Worm (Caenorhabditis elegans) whole organism, mixed stage, embryonic: ENCODE results near the gene bath-46.

ENCODE experiments used
- M03D4.4 ChIP-seq: sonication (generic microtip); optimal IDR thresholded peaks from 2 replicates; lab custom pipeline; 2017; ENCODE audit warnings: mild to moderate bottlenecking, missing genetic modification characterization, missing compliant biosample characterization
- bed-3 ChIP-seq: fragments of 200-800 bp; sonication (Bioruptor generic); optimal IDR thresholded peaks from 3 replicates; lab custom pipeline; 2018; ENCODE audit warnings: mild to moderate bottlenecking, missing genetic modification characterization, moderate library complexity, missing compliant biosample characterization
- blmp-1 ChIP-seq: fragments of 150-350 bp; optimal IDR thresholded peaks from 2 replicates; lab custom pipeline; 2014; ENCODE audit warnings: missing biosample characterization, missing genetic modification characterization
- ceh-39 ChIP-seq: fragments of 150-350 bp; optimal IDR thresholded peaks from 2 replicates; lab custom pipeline; 2014; ENCODE audit warnings: missing biosample characterization, missing genetic modification characterization
- ceh-43 ChIP-seq: fragments of 200-800 bp; sonication (Bioruptor generic); optimal IDR thresholded peaks from 2 replicates; lab custom pipeline; 2018; ENCODE audit warnings: mild to moderate bottlenecking, missing genetic modification characterization, moderate library complexity, missing compliant biosample characterization
- ces-1 ChIP-seq: fragments of 150-350 bp; optimal IDR thresholded peaks from 2 replicates; lab custom pipeline; 2014; ENCODE audit warnings: missing biosample characterization, missing genetic modification reagents, missing genetic modification characterization
- cnd-1 ChIP-seq: fragments of 200-800 bp; sonication (Bioruptor generic); optimal IDR thresholded peaks from 2 replicates; lab custom pipeline; 2018; ENCODE audit warnings: mild to moderate bottlenecking, missing genetic modification characterization, missing compliant biosample characterization
- drap-1 ChIP-seq: fragments of 200-800 bp; sonication (Bioruptor generic); optimal IDR thresholded peaks from 3 replicates; lab custom pipeline; 2018; ENCODE audit warnings: mild to moderate bottlenecking, missing genetic modification characterization, missing compliant biosample characterization
- elt-1 ChIP-seq: sonication (generic microtip); optimal IDR thresholded peaks from 2 replicates; lab custom pipeline; 2017; ENCODE audit warnings: missing genetic modification characterization, mild to moderate bottlenecking, missing compliant biosample characterization, antibody characterized with exemption, moderate library complexity, borderline replicate concordance; ENCODE audit not compliant: insufficient read depth
- flh-1 ChIP-seq: fragments of 200-800 bp; sonication (Bioruptor generic); optimal IDR thresholded peaks from 2 replicates; lab custom pipeline; 2018; ENCODE audit warnings: mild to moderate bottlenecking, missing genetic modification characterization, moderate library complexity, missing compliant biosample characterization
- hlh-1 ChIP-seq: fragments of 150-350 bp; optimal IDR thresholded peaks from 2 replicates; lab custom pipeline; 2014; ENCODE audit warnings: missing biosample characterization, missing genetic modification reagents, missing genetic modification characterization
- lin-13 ChIP-seq: fragments of 150-350 bp; optimal IDR thresholded peaks from 2 replicates; lab custom pipeline; 2014; ENCODE audit warnings: missing biosample characterization, missing genetic modification characterization
- lsy-2 ChIP-seq: fragments of 150-350 bp; optimal IDR thresholded peaks from 2 replicates; lab custom pipeline; 2014; ENCODE audit warnings: missing biosample characterization, missing genetic modification characterization
- mab-5 ChIP-seq: fragments of 150-350 bp; optimal IDR thresholded peaks from 2 replicates; lab custom pipeline; 2014; ENCODE audit warnings: missing biosample characterization, missing genetic modification characterization
- mep-1 ChIP-seq: fragments of 150-350 bp; optimal IDR thresholded peaks from 2 replicates; lab custom pipeline; 2017; ENCODE audit warnings: missing biosample characterization, missing genetic modification reagents, missing genetic modification characterization, inconsistent platforms
- nhr-12 ChIP-seq: fragments of 150-350 bp; optimal IDR thresholded peaks from 2 replicates; lab custom pipeline; 2014; ENCODE audit warnings: missing biosample characterization, missing genetic modification characterization
- nhr-2 ChIP-seq: fragments of 150-350 bp; optimal IDR thresholded peaks from 2 replicates; lab custom pipeline; 2014; ENCODE audit warnings: missing biosample characterization, missing genetic modification characterization
- nhr-237 ChIP-seq: fragments of 150-350 bp; optimal IDR thresholded peaks from 2 replicates; lab custom pipeline; 2014; ENCODE audit warnings: missing biosample characterization, missing genetic modification characterization
- nhr-28 ChIP-seq: fragments of 150-350 bp; optimal IDR thresholded peaks from 2 replicates; lab custom pipeline; 2014; ENCODE audit warnings: missing biosample characterization, missing genetic modification characterization
- nhr-76 ChIP-seq: sonication (generic microtip); optimal IDR thresholded peaks from 2 replicates; lab custom pipeline; 2017; ENCODE audit warnings: missing biosample characterization, missing genetic modification characterization
- pha-4 ChIP-seq: fragments of 150-350 bp; optimal IDR thresholded peaks from 2 replicates; lab custom pipeline; 2018; ENCODE audit warnings: missing biosample characterization, missing genetic modification reagents, missing genetic modification characterization
- sem-2 ChIP-seq: fragments of 200-800 bp; sonication (Bioruptor generic); optimal IDR thresholded peaks from 2 replicates; lab custom pipeline; 2018; ENCODE audit warnings: mild to moderate bottlenecking, missing genetic modification characterization, missing compliant biosample characterization
- snpc-4 ChIP-seq: fragments of 150-350 bp; optimal IDR thresholded peaks from 2 replicates; lab custom pipeline; 2014; ENCODE audit warnings: missing biosample characterization, missing genetic modification characterization
- tbx-8 ChIP-seq: fragments of 200-800 bp; sonication (Bioruptor generic); optimal IDR thresholded peaks from 2 replicates; lab custom pipeline; 2018; ENCODE audit warnings: mild to moderate bottlenecking, missing genetic modification characterization, moderate library complexity, missing compliant biosample characterization
- unc-120 ChIP-seq: sonication (generic microtip); optimal IDR thresholded peaks from 2 replicates; lab custom pipeline; 2017; ENCODE audit warnings: missing genetic modification characterization, missing compliant biosample characterization; ENCODE audit not compliant: poor library complexity, severe bottlenecking
- zip-8 ChIP-seq: fragments of 150-350 bp; optimal IDR thresholded peaks from 2 replicates; lab custom pipeline; 2014; ENCODE audit warnings: missing biosample characterization, missing genetic modification characterization
- ztf-11 ChIP-seq: fragments of 150-350 bp; optimal IDR thresholded peaks from 2 replicates; lab custom pipeline; 2014; ENCODE audit warnings: missing biosample characterization, missing genetic modification characterization

The bath-46 gene

ce11 chrII:1584140-1584539 is 13.6 kb upstream of the bath-46 start, which contains the start of gene clec-21:
TSS of gene clec-21 (minus strand) at chrII:1584240.
- TF ChIP-seq ceh-39 (tag; lab: Kevin White, UChicago) (no peak), unc-120 (tag; lab: Kevin White, UChicago) (no peak), hlh-1 (tag; lab: Kevin White, UChicago) (no peak), nhr-76 (no peak), lin-13 (no peak), snpc-4 (tag; lab: Kevin White, UChicago) (no peak), bed-3 (no peak), ceh-43 (no peak)

ce11 chrII:1586305-1586704 is 11.4 kb upstream of the bath-46 start, which contains the start of gene T07H3.8:
TSS of gene T07H3.8 (plus strand) at chrII:1586605.
- TF ChIP-seq M03D4.4 (tag; lab: Kevin White, UChicago), result no peak

DNA sequence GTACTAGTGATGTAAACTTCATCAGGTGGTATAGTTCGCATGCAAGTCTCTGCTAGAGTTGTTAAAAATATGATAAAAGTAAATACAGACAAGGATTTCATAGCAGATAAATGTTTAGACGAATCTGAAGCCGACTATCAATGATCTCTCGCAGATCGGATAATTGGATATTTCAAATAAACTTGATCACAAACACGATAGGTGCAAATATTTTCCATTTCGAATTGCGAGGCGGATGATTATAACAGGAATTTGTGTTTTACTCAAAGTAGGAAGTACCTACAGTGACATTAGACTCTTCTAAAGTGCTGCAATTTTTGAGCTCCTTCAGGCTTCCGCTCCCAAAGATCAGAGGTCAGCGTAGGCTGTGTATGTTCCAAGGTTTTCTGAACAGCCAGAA is 7.9 kb upstream of the bath-46 start, which contains the start of gene T07H3.7:
Gene T07H3.7 (minus strand): TSS at position 101 of the 400 bp plus-strand sequence.
- no peak for TF ChIP-seq ztf-11 (tag; lab: Kevin White, UChicago)
- TF ChIP-seq nhr-2 (tag; lab: Kevin White, UChicago), result no peak
- TF ChIP-seq, all 35 proteins: peak for 0

DNA sequence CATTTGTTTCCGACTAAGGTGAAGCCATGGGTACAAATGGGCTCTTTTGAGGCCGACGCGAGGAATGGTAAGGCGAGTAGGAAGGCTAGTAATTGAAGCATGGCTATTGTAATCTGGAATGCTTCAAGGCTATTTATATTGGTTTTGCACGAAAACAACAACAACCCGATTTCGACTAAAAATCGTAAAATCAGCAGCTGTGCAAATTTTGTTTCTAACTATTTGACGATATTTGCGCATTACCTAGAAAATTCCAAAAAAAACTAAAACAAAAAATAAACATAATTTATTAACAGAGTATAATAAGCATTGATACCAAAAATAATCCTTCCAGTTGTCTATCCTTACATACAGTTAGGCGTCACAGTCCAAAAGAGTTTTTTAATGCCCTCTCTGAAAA is 2.6 kb upstream of the bath-46 start, which contains the start of gene clec-20:
Gene clec-20 (minus strand): TSS at position 101 of the 400 bp plus-strand sequence.
- TF ChIP-seq blmp-1 (tag; lab: Kevin White, UChicago) (no peak), nhr-237 (tag; lab: Kevin White, UChicago) (no peak), lsy-2 (no peak), nhr-28 (tag; lab: Kevin White, UChicago) (no peak), nhr-2 (tag; lab: Kevin White, UChicago) (no peak), mab-5 (no peak)

ce11 chrII:1600661-1601060 is 3.0 kb downstream of the bath-46 start, which contains the start of gene bath-26:
TSS of gene bath-26 (minus strand) at chrII:1600761.
- no peak for TF ChIP-seq M03D4.4 (tag; lab: Kevin White, UChicago)
- no peak for TF ChIP-seq sem-2 (GFP tag; lab: Kevin White, UChicago)
- no peak for TF ChIP-seq zip-8 (tag; lab: Kevin White, UChicago)
- no peak for TF ChIP-seq nhr-12 (tag; lab: Kevin White, UChicago)
- no peak for TF ChIP-seq nhr-237 (tag; lab: Kevin White, UChicago)
- TF ChIP-seq pha-4 (tag; lab: Kevin White, UChicago), result no peak
- no peak for TF ChIP-seq tbx-8 (GFP tag; lab: Kevin White, UChicago)
- TF ChIP-seq cnd-1 (tag; lab: Kevin White, UChicago), result no peak
- TF ChIP-seq mep-1 (tag; lab: Kevin White, UChicago), result no peak
- no peak for TF ChIP-seq unc-120 (tag; lab: Kevin White, UChicago)
- TF ChIP-seq snpc-4 (tag; lab: Kevin White, UChicago), result no peak

- no peak for TF ChIP-seq mep-1 (tag; lab: Kevin White, UChicago)
- TF ChIP-seq flh-1 (GFP tag; lab: Kevin White, UChicago), result no peak
- no peak for TF ChIP-seq lsy-2
- no peak for TF ChIP-seq ces-1
- TF ChIP-seq bed-3, result no peak
- TF ChIP-seq M03D4.4 (tag; lab: Kevin White, UChicago), result no peak
- no peak for TF ChIP-seq mab-5
These were observed 3.8 kb downstream of the bath-46 start, which contains the start of gene bath-47 for ce11 chrII:1601507-1601906. TSS of gene bath-47 (plus strand) at chrII:1601811.

ce11 chrII:1603049-1603448 is 5.3 kb downstream of the bath-46 start:
- TF ChIP-seq blmp-1 (tag; lab: Kevin White, UChicago) (no peak), pha-4 (tag; lab: Kevin White, UChicago) (no peak), bed-3 (no peak), nhr-12 (tag; lab: Kevin White, UChicago) (no peak), tbx-8 (GFP tag; lab: Kevin White, UChicago) (no peak)

ce11 chrII:1605010-1605409 is 7.3 kb downstream of the bath-46 start:
- TF ChIP-seq snpc-4 (tag; lab: Kevin White, UChicago) (no peak), mep-1 (tag; lab: Kevin White, UChicago) (no peak), ces-1 (no peak), drap-1 (GFP tag; lab: Kevin White, UChicago) (no peak), elt-1 (tag; lab: Kevin White, UChicago) (peak; percentile 73)
